Fruit fly (Drosophila melanogaster) whole organism, embryonic: ENCODE results near the gene Doc2.

Experiments
- Abd-B ChIP-seq: fragments of 200-800 bp; sonication (Bioruptor generic); optimal IDR thresholded peaks from 2 replicates; lab custom pipeline; 2018; ENCODE audit warnings: missing biosample characterization, mild to moderate bottlenecking, missing genetic modification characterization, moderate library complexity
- B-H2 ChIP-seq: fragments of 200-800 bp; sonication (Bioruptor generic); optimal IDR thresholded peaks from 2 replicates; lab custom pipeline; 2018; ENCODE audit warnings: missing biosample characterization, mild to moderate bottlenecking, missing genetic modification characterization
- BtbVII ChIP-seq: fragments of 200-800 bp; sonication (Bioruptor generic); optimal IDR thresholded peaks from 3 replicates; lab custom pipeline; 2017; ENCODE audit warnings: missing biosample characterization, mild to moderate bottlenecking, missing genetic modification characterization
- CG10274 ChIP-seq: fragments of 200-800 bp; sonication (Bioruptor generic); optimal IDR thresholded peaks from 3 replicates; lab custom pipeline; 2017; ENCODE audit warnings: missing biosample characterization, mild to moderate bottlenecking, missing genetic modification characterization
- CG11085 ChIP-seq: fragments of 200-800 bp; sonication (Bioruptor generic); IDR thresholded peaks from 2 replicates; pipeline ENCODE4 v1.3.6; 2022; ENCODE audit warnings: missing biosample characterization, missing genetic modification characterization
- CG11247 ChIP-seq: fragments of 200-800 bp; sonication (Bioruptor generic); IDR thresholded peaks from 2 replicates; pipeline ENCODE4 v1.3.6; 2022; ENCODE audit warnings: missing biosample characterization, missing genetic modification characterization
- CG11695 ChIP-seq: fragments of 200-800 bp; sonication (Bioruptor generic); IDR thresholded peaks from 3 replicates; pipeline ENCODE4 v1.3.6; 2022; ENCODE audit warnings: missing biosample characterization, missing genetic modification characterization
- CG12299 ChIP-seq: fragments of 200-800 bp; sonication (Bioruptor generic); optimal IDR thresholded peaks from 2 replicates; lab custom pipeline; 2018; ENCODE audit warnings: missing biosample characterization, mild to moderate bottlenecking, missing genetic modification characterization
- CG12659 ChIP-seq: fragments of 200-800 bp; sonication (Bioruptor generic); optimal IDR thresholded peaks from 3 replicates; lab custom pipeline; 2017; ENCODE audit warnings: mild to moderate bottlenecking, missing biosample characterization, missing genetic modification reagents, missing genetic modification characterization
- CG15514 ChIP-seq: fragments of 200-800 bp; sonication (Bioruptor generic); optimal IDR thresholded peaks from 3 replicates; lab custom pipeline; 2017; ENCODE audit warnings: missing biosample characterization, missing genetic modification characterization, mild to moderate bottlenecking, moderate library complexity, missing genetic modification reagents
- CG1602 ChIP-seq: fragments of 200-800 bp; sonication (Bioruptor generic); optimal IDR thresholded peaks from 3 replicates; lab custom pipeline; 2016; ENCODE audit warnings: missing biosample characterization, missing genetic modification characterization
- CG17612 ChIP-seq: fragments of 200-800 bp; sonication (Bioruptor generic); IDR thresholded peaks from 2 replicates; pipeline ENCODE4 v1.3.6; 2022; ENCODE audit warnings: missing biosample characterization, missing genetic modification characterization
- CG17912 ChIP-seq: fragments of 200-800 bp; sonication (Bioruptor generic); optimal IDR thresholded peaks from 2 replicates; lab custom pipeline; 2018; ENCODE audit warnings: missing biosample characterization, mild to moderate bottlenecking, missing genetic modification characterization
- CG2129 ChIP-seq: fragments of 200-800 bp; sonication (Bioruptor generic); IDR thresholded peaks from 2 replicates; pipeline ENCODE4 v1.3.6; 2022; ENCODE audit warnings: missing biosample characterization, missing genetic modification characterization; ENCODE audit not compliant: partially characterized antibody
- CG2202 ChIP-seq: fragments of 200-800 bp; sonication (Bioruptor generic); optimal IDR thresholded peaks from 2 replicates; lab custom pipeline; 2018; ENCODE audit warnings: missing biosample characterization, mild to moderate bottlenecking, missing genetic modification characterization
- CG4360 ChIP-seq: fragments of 200-800 bp; sonication (Bioruptor generic); IDR thresholded peaks from 2 replicates; pipeline ENCODE4 v1.3.6; 2022; ENCODE audit warnings: missing biosample characterization, missing genetic modification characterization
- CG6791 ChIP-seq: fragments of 200-800 bp; sonication (Bioruptor generic); IDR thresholded peaks from 3 replicates; pipeline ENCODE4 v1.3.6; 2022; ENCODE audit warnings: missing biosample characterization, missing genetic modification characterization; ENCODE audit not compliant: partially characterized antibody
- CG6813 ChIP-seq: fragments of 200-800 bp; sonication (Bioruptor generic); optimal IDR thresholded peaks from 2 replicates; lab custom pipeline; 2017; ENCODE audit warnings: missing biosample characterization, missing genetic modification characterization, mild to moderate bottlenecking, moderate library complexity, missing genetic modification reagents
- Camta ChIP-seq: fragments of 200-800 bp; sonication (Bioruptor generic); optimal IDR thresholded peaks from 2 replicates; lab custom pipeline; 2016; ENCODE audit warnings: missing biosample characterization, missing genetic modification characterization
- D19A ChIP-seq: fragments of 200-800 bp; optimal IDR thresholded peaks from 3 replicates; lab custom pipeline; 2019; ENCODE audit warnings: missing biosample characterization, mild to moderate bottlenecking, missing genetic modification characterization, moderate library complexity
- Gug ChIP-seq: fragments of 200-800 bp; sonication (Bioruptor generic); IDR thresholded peaks from 4 replicates; pipeline ENCODE4 v1.3.6; 2022; ENCODE audit warnings: missing biosample characterization, missing genetic modification characterization
- Hmx ChIP-seq: fragments of 200-800 bp; sonication (Bioruptor generic); optimal IDR thresholded peaks from 2 replicates; lab custom pipeline; 2016; ENCODE audit warnings: missing biosample characterization, missing genetic modification characterization
- Hr51 ChIP-seq, 2 experiments: fragments of 200-800 bp; sonication (Bioruptor generic); optimal IDR thresholded peaks; 2 replicates in 1 of 2; 3 replicates in 1 of 2; lab custom pipeline; 2016 to 2018; ENCODE audit warnings: missing biosample characterization in 2 of 2, missing genetic modification characterization in 2 of 2, mild to moderate bottlenecking in 1 of 2, moderate library complexity in 1 of 2
- Med ChIP-seq: fragments of 200-800 bp; sonication (Bioruptor generic); peaks from one replicate; lab custom pipeline; 2016; ENCODE audit warnings: missing biosample characterization, missing genetic modification characterization, mild to moderate bottlenecking, inconsistent platforms, moderate library complexity
- Side ChIP-seq: fragments of 200-800 bp; sonication (Bioruptor generic); optimal IDR thresholded peaks from 2 replicates; lab custom pipeline; 2016; ENCODE audit warnings: missing biosample characterization, missing genetic modification characterization
- Ssrp ChIP-seq: fragments of 200-800 bp; sonication (Bioruptor generic); optimal IDR thresholded peaks from 2 replicates; lab custom pipeline; 2018; ENCODE audit warnings: missing biosample characterization, mild to moderate bottlenecking, missing genetic modification characterization, moderate library complexity
- Vsx1 ChIP-seq: fragments of 200-800 bp; sonication (Bioruptor generic); optimal IDR thresholded peaks from 2 replicates; lab custom pipeline; 2017; ENCODE audit warnings: missing biosample characterization, mild to moderate bottlenecking, missing genetic modification characterization, missing genetic modification reagents
- ac ChIP-seq: fragments of 200-800 bp; sonication (Bioruptor generic); optimal IDR thresholded peaks from 3 replicates; lab custom pipeline; 2017; ENCODE audit warnings: missing biosample characterization, mild to moderate bottlenecking, missing genetic modification characterization
- ash1 ChIP-seq: fragments of 200-800 bp; sonication (Bioruptor generic); optimal IDR thresholded peaks from 2 replicates; lab custom pipeline; 2018; ENCODE audit warnings: missing biosample characterization, mild to moderate bottlenecking, missing genetic modification characterization
- bbx ChIP-seq: fragments of 200-800 bp; sonication (Bioruptor generic); IDR thresholded peaks from 2 replicates; pipeline ENCODE4 v1.3.6; 2022; ENCODE audit warnings: missing biosample characterization, missing genetic modification characterization; ENCODE audit not compliant: partially characterized antibody
- cas ChIP-seq: fragments of 200-800 bp; sonication (Bioruptor generic); IDR thresholded peaks from 2 replicates; pipeline ENCODE4 v1.3.6; 2022; ENCODE audit warnings: missing biosample characterization, missing genetic modification characterization
- crp ChIP-seq, 2 experiments: fragments of 200-800 bp; sonication (Bioruptor generic); optimal IDR thresholded peaks; 2 replicates in 1 of 2; 3 replicates in 1 of 2; lab custom pipeline; 2017; ENCODE audit warnings: missing biosample characterization in 2 of 2, missing genetic modification characterization in 2 of 2, mild to moderate bottlenecking in 1 of 2, moderate library complexity in 1 of 2
- dan ChIP-seq: fragments of 200-800 bp; sonication (Bioruptor generic); IDR thresholded peaks from 2 replicates; pipeline ENCODE4 v1.3.6; 2022; ENCODE audit warnings: missing biosample characterization, missing genetic modification characterization
- dm ChIP-seq: fragments of 200-800 bp; sonication (Bioruptor generic); optimal IDR thresholded peaks from 3 replicates; lab custom pipeline; 2016; ENCODE audit warnings: missing biosample characterization, missing genetic modification characterization
- dmrt11E ChIP-seq: fragments of 200-800 bp; sonication (Bioruptor generic); optimal IDR thresholded peaks from 3 replicates; lab custom pipeline; 2018; ENCODE audit warnings: missing biosample characterization, mild to moderate bottlenecking, missing genetic modification characterization, moderate library complexity
- dysf ChIP-seq: fragments of 200-800 bp; sonication (Bioruptor generic); IDR thresholded peaks from 3 replicates; pipeline ENCODE4 v1.3.6; 2022; ENCODE audit warnings: missing biosample characterization, missing genetic modification characterization
- fd102C ChIP-seq: fragments of 200-800 bp; sonication (Bioruptor generic); optimal IDR thresholded peaks from 2 replicates; lab custom pipeline; 2018; ENCODE audit warnings: missing biosample characterization, mild to moderate bottlenecking, missing genetic modification characterization, moderate library complexity
- gem ChIP-seq: fragments of 200-800 bp; sonication (Bioruptor generic); optimal IDR thresholded peaks from 2 replicates; lab custom pipeline; 2019; ENCODE audit warnings: missing biosample characterization, mild to moderate bottlenecking, missing genetic modification characterization, moderate library complexity
- grau ChIP-seq: fragments of 200-800 bp; optimal IDR thresholded peaks from 3 replicates; lab custom pipeline; 2019; ENCODE audit warnings: missing biosample characterization, mild to moderate bottlenecking, missing genetic modification characterization, moderate library complexity
- gt ChIP-seq: fragments of 200-800 bp; sonication (Bioruptor generic); IDR thresholded peaks from 2 replicates; pipeline ENCODE4 v1.3.6; 2022; ENCODE audit warnings: missing biosample characterization, missing genetic modification characterization
- peb ChIP-seq: fragments of 200-800 bp; sonication (Bioruptor generic); IDR thresholded peaks from 2 replicates; pipeline ENCODE4 v1.3.6; 2022; ENCODE audit warnings: missing biosample characterization, missing genetic modification characterization
- pnt ChIP-seq: fragments of 200-800 bp; sonication (Bioruptor generic); optimal IDR thresholded peaks from 3 replicates; lab custom pipeline; 2016; ENCODE audit warnings: missing biosample characterization, missing genetic modification characterization
- prd ChIP-seq, 3 experiments: fragments of >200 bp in 2 of 3; fragments of 200-800 bp in 1 of 3; sonication (Bioruptor generic) in 1 of 3; optimal IDR thresholded peaks in 2 of 3; IDR thresholded peaks in 1 of 3; 2 replicates in 2 of 3; 3 replicates in 1 of 3; pipeline versions ENCODE4 v1.3.6 to Lab custom; 2017 to 2022; ENCODE audit warnings: missing biosample characterization in 1 of 3, missing genetic modification characterization in 1 of 3
- repo ChIP-seq: fragments of 200-800 bp; sonication (Bioruptor generic); optimal IDR thresholded peaks from 2 replicates; lab custom pipeline; 2016; ENCODE audit warnings: missing biosample characterization, missing genetic modification characterization
- salm ChIP-seq: fragments of 200-800 bp; sonication (Bioruptor generic); optimal IDR thresholded peaks from 2 replicates; lab custom pipeline; 2018; ENCODE audit warnings: missing biosample characterization, mild to moderate bottlenecking, missing genetic modification characterization
- stwl ChIP-seq: fragments of 200-800 bp; sonication (Bioruptor generic); optimal IDR thresholded peaks from 3 replicates; lab custom pipeline; 2018; ENCODE audit warnings: missing biosample characterization, mild to moderate bottlenecking, missing genetic modification characterization, moderate library complexity
- tll ChIP-seq, 2 experiments: fragments of 200-800 bp in 1 of 2; fragments of >200 bp in 1 of 2; sonication (Bioruptor generic) in 1 of 2; optimal IDR thresholded peaks; 2 replicates each; lab custom pipeline; 2017 to 2019; ENCODE audit warnings: missing biosample characterization in 2 of 2, missing genetic modification characterization in 2 of 2, mild to moderate bottlenecking in 1 of 2, moderate library complexity in 1 of 2
- tup ChIP-seq: fragments of 200-800 bp; sonication (Bioruptor generic); optimal IDR thresholded peaks from 2 replicates; lab custom pipeline; 2016; ENCODE audit warnings: missing biosample characterization, mild to moderate bottlenecking, missing genetic modification characterization, moderate library complexity
- wdn ChIP-seq: fragments of 200-800 bp; sonication (Bioruptor generic); IDR thresholded peaks from 2 replicates; pipeline ENCODE4 v1.3.6; 2022; ENCODE audit warnings: missing biosample characterization, missing genetic modification characterization

Doc2 gene

dm6 chr3L:9045318-9045717, 26.3 kb upstream of the Doc2 start (continued):
- TF ChIP-seq tup (GFP tag; lab: Kevin White, UChicago) (no peak), Ssrp (tag; lab: Kevin White, UChicago) (peak; percentile 31), Hr51 (GFP tag; optimal IDR thresholded peaks at IDR 0.05; lab: Kevin White, UChicago) (no peak), pnt (GFP tag; lab: Kevin White, UChicago) (peak; percentile 51), repo (peak; percentile 36), B-H2 (GFP tag; lab: Kevin White, UChicago) (no peak), Gug (peak; percentile 48; the same call in 2 of the 4 replicates), D19A (tag; lab: Kevin White, UChicago) (peak; percentile 67), CG2202 (tag; lab: Kevin White, UChicago) (no peak), gt (peak; percentile 64; the same call in 1 of the 2 replicates), CG11247 (GFP tag; lab: Robert Waterston, UW) (peak; percentile 63), Med (peak; percentile 95), BtbVII (GFP tag; lab: Kevin White, UChicago) (peak; percentile 11), crp (GFP tag; optimal IDR thresholded peaks at IDR 0.05; lab: Kevin White, UChicago) (no peak), Side (GFP tag; lab: Kevin White, UChicago) (peak; percentile 52), CG17612 (GFP tag; lab: Robert Waterston, UW) (no peak), CG10274 (GFP tag; lab: Kevin White, UChicago) (peak; percentile 68), bbx (GFP tag; lab: Robert Waterston, UW) (no peak), ac (GFP tag; lab: Kevin White, UChicago) (peak; percentile 46), CG12299 (tag; lab: Kevin White, UChicago) (no peak), dan (GFP tag; lab: Robert Waterston, UW) (peak; percentile 71; the same call in 1 of the 2 replicates), stwl (tag; lab: Kevin White, UChicago) (no peak), Camta (peak; percentile 63), gem (tag; lab: Kevin White, UChicago) (peak; percentile 67), CG15514 (GFP tag; lab: Kevin White, UChicago) (peak; percentile 22), dmrt11E (tag; lab: Kevin White, UChicago) (peak; percentile 65), fd102C (GFP tag; lab: Kevin White, UChicago) (no peak), CG17912 (GFP tag; lab: Kevin White, UChicago) (no peak), CG11695 (peak; percentile 82), wdn (GFP tag; lab: Robert Waterston, UW) (no peak), salm (no peak), ash1 (GFP tag; lab: Kevin White, UChicago) (no peak), CG12659 (GFP tag; lab: Kevin White, UChicago) (peak; percentile 12), Abd-B (GFP tag; lab: Kevin White, UChicago) (peak; percentile 60), Vsx1 (GFP tag; lab: Kevin White, UChicago) (no peak), CG11085 (GFP tag; lab: Robert Waterston, UW) (no peak), tll (GFP tag; optimal IDR thresholded peaks at IDR 0.05; lab: Kevin White, UChicago) (peak in 1 of 2 experiments; percentile 33), cas (GFP tag; lab: Robert Waterston, UW) (no peak), CG6791 (no peak), CG4360 (GFP tag; lab: Robert Waterston, UW) (peak; percentile 40; the same call in 1 of the 2 replicates), CG2129 (GFP tag; lab: Robert Waterston, UW) (no peak), grau (tag; lab: Kevin White, UChicago) (peak; percentile 52), CG6813 (peak; percentile 44), Hmx (no peak), prd (optimal IDR thresholded peaks at IDR 0.05; lab: Kevin White, UChicago) (no peak), prd (GFP tag; IDR thresholded peaks at IDR 0.05; lab: Robert Waterston, UW) (peak; percentile 91), peb (GFP tag; lab: Robert Waterston, UW) (peak; percentile 71), dm (GFP tag; lab: Kevin White, UChicago) (no peak), dysf (GFP tag; lab: Robert Waterston, UW) (peak; percentile 73), CG1602 (GFP tag; lab: Kevin White, UChicago) (peak; percentile 46)
